Fruit fly (Drosophila melanogaster) whole organism, embryonic: Measurements from ENCODE around the gene Karybeta3.

Experiments
- Abd-B ChIP-seq: fragments of 200-800 bp; sonication (Bioruptor generic); optimal IDR thresholded peaks from 2 replicates; lab custom pipeline; 2018; ENCODE audit warnings: missing biosample characterization, mild to moderate bottlenecking, missing genetic modification characterization, moderate library complexity
- Ada2b ChIP-seq: fragments of 200-800 bp; sonication (Bioruptor generic); IDR thresholded peaks from 2 replicates; pipeline ENCODE4 v1.3.6; 2022; ENCODE audit warnings: missing biosample characterization, missing genetic modification characterization
- CG12391 ChIP-seq: fragments of 200-800 bp; sonication (Bioruptor generic); optimal IDR thresholded peaks from 3 replicates; lab custom pipeline; 2018; ENCODE audit warnings: missing biosample characterization, mild to moderate bottlenecking, missing genetic modification characterization, moderate library complexity
- CG13123 ChIP-seq: fragments of 200-800 bp; sonication (Bioruptor generic); optimal IDR thresholded peaks from 2 replicates; lab custom pipeline; 2016; ENCODE audit warnings: missing biosample characterization, missing genetic modification characterization
- CG13624 ChIP-seq: fragments of 200-800 bp; sonication (Bioruptor generic); optimal IDR thresholded peaks from 2 replicates; lab custom pipeline; 2016; ENCODE audit warnings: missing biosample characterization, missing genetic modification characterization
- CG17385 ChIP-seq: fragments of 200-800 bp; sonication (Bioruptor generic); optimal IDR thresholded peaks from 3 replicates; lab custom pipeline; 2018; ENCODE audit warnings: missing biosample characterization, mild to moderate bottlenecking, missing genetic modification characterization
- CG33213 ChIP-seq: fragments of 200-800 bp; sonication (Bioruptor generic); optimal IDR thresholded peaks from 3 replicates; lab custom pipeline; 2016; ENCODE audit warnings: missing biosample characterization, missing genetic modification characterization
- CG3726 ChIP-seq: fragments of 200-800 bp; sonication (Bioruptor generic); IDR thresholded peaks from 3 replicates; pipeline ENCODE4, ENCODE4 v1.3.6; 2022; ENCODE audit warnings: missing biosample characterization, missing genetic modification characterization
- CG6683 ChIP-seq: fragments of 200-800 bp; sonication (Bioruptor generic); optimal IDR thresholded peaks from 2 replicates; lab custom pipeline; 2017; ENCODE audit warnings: missing biosample characterization, mild to moderate bottlenecking, missing genetic modification characterization, missing genetic modification reagents
- CG7556 ChIP-seq: fragments of 200-800 bp; sonication (Bioruptor generic); optimal IDR thresholded peaks from 2 replicates; lab custom pipeline; 2017; ENCODE audit warnings: missing biosample characterization, mild to moderate bottlenecking, missing genetic modification characterization
- CG8924 ChIP-seq: fragments of 200-800 bp; optimal IDR thresholded peaks from 3 replicates; lab custom pipeline; 2019; ENCODE audit warnings: missing biosample characterization, mild to moderate bottlenecking, missing genetic modification characterization, moderate library complexity
- CG9215 ChIP-seq: fragments of 200-800 bp; sonication (Bioruptor generic); IDR thresholded peaks from 2 replicates; pipeline ENCODE4 v1.3.6; 2022; ENCODE audit warnings: missing biosample characterization, missing genetic modification characterization
- CG9797 ChIP-seq: fragments of 200-800 bp; sonication (Bioruptor generic); optimal IDR thresholded peaks from 3 replicates; lab custom pipeline; 2018; ENCODE audit warnings: missing biosample characterization, mild to moderate bottlenecking, missing genetic modification characterization
- Dad ChIP-seq: fragments of 200-800 bp; sonication (Bioruptor generic); optimal IDR thresholded peaks from 3 replicates; lab custom pipeline; 2016; ENCODE audit warnings: missing biosample characterization, missing genetic modification characterization
- Fer1 ChIP-seq: fragments of 200-800 bp; sonication (Bioruptor generic); optimal IDR thresholded peaks from 2 replicates; lab custom pipeline; 2017; ENCODE audit warnings: missing biosample characterization, mild to moderate bottlenecking, missing genetic modification characterization
- HHEX ChIP-seq: fragments of 200-800 bp; sonication (Bioruptor generic); optimal IDR thresholded peaks from 3 replicates; lab custom pipeline; 2017; ENCODE audit warnings: missing biosample characterization, mild to moderate bottlenecking, missing genetic modification characterization, missing genetic modification reagents
- MTF-1 ChIP-seq: fragments of 200-800 bp; sonication (Bioruptor generic); optimal IDR thresholded peaks from 2 replicates; lab custom pipeline; 2018; ENCODE audit warnings: missing biosample characterization, mild to moderate bottlenecking, missing genetic modification characterization, borderline replicate concordance
- Myb ChIP-seq: fragments of 200-800 bp; sonication (Bioruptor generic); optimal IDR thresholded peaks from 2 replicates; lab custom pipeline; 2016; ENCODE audit warnings: missing biosample characterization, missing genetic modification characterization
- Side ChIP-seq: fragments of 200-800 bp; sonication (Bioruptor generic); optimal IDR thresholded peaks from 2 replicates; lab custom pipeline; 2016; ENCODE audit warnings: missing biosample characterization, missing genetic modification characterization
- Usf ChIP-seq: fragments of 200-800 bp; sonication (Bioruptor generic); optimal IDR thresholded peaks from 2 replicates; lab custom pipeline; 2017; ENCODE audit warnings: missing genotype, missing biosample characterization, missing genetic modification characterization
- Xbp1 ChIP-seq: fragments of 200-800 bp; sonication (Bioruptor generic); optimal IDR thresholded peaks from 3 replicates; lab custom pipeline; 2016; ENCODE audit warnings: missing biosample characterization, mild to moderate bottlenecking, missing genetic modification characterization
- ase ChIP-seq: fragments of 200-800 bp; sonication (Bioruptor generic); IDR thresholded peaks from 3 replicates; pipeline ENCODE4 v1.3.6; 2022; ENCODE audit warnings: missing biosample characterization, missing genetic modification characterization
- ato ChIP-seq: fragments of 200-800 bp; sonication (Bioruptor generic); IDR thresholded peaks from 2 replicates; pipeline ENCODE4 v1.3.6; 2022; ENCODE audit warnings: missing biosample characterization, missing genetic modification characterization; ENCODE audit not compliant: partially characterized antibody
- cas ChIP-seq: fragments of 200-800 bp; sonication (Bioruptor generic); IDR thresholded peaks from 2 replicates; pipeline ENCODE4 v1.3.6; 2022; ENCODE audit warnings: missing biosample characterization, missing genetic modification characterization
- cg ChIP-seq: fragments of 200-800 bp; sonication (Bioruptor generic); optimal IDR thresholded peaks from 3 replicates; lab custom pipeline; 2019; ENCODE audit warnings: missing biosample characterization, mild to moderate bottlenecking, missing genetic modification characterization, moderate library complexity
- chif ChIP-seq, 2 experiments: fragments of 200-800 bp; sonication (Bioruptor generic); optimal IDR thresholded peaks; 3 replicates each; lab custom pipeline; 2016; ENCODE audit warnings: missing biosample characterization in 2 of 2, missing genetic modification characterization in 2 of 2
- corto ChIP-seq: fragments of 200-800 bp; sonication (Bioruptor generic); optimal IDR thresholded peaks from 2 replicates; lab custom pipeline; 2016; ENCODE audit warnings: missing biosample characterization, mild to moderate bottlenecking, missing genetic modification characterization, moderate library complexity
- cwo ChIP-seq: fragments of 200-800 bp; sonication (Bioruptor generic); optimal IDR thresholded peaks from 3 replicates; lab custom pipeline; 2017; ENCODE audit warnings: missing biosample characterization, missing genetic modification characterization, mild to moderate bottlenecking, moderate library complexity, missing genetic modification reagents
- dati ChIP-seq: fragments of 200-800 bp; sonication (Bioruptor generic); IDR thresholded peaks from 2 replicates; pipeline ENCODE4 v1.3.6; 2022; ENCODE audit warnings: missing biosample characterization, missing genetic modification characterization
- fd102C ChIP-seq: fragments of 200-800 bp; sonication (Bioruptor generic); optimal IDR thresholded peaks from 2 replicates; lab custom pipeline; 2018; ENCODE audit warnings: missing biosample characterization, mild to moderate bottlenecking, missing genetic modification characterization, moderate library complexity
- grau ChIP-seq: fragments of 200-800 bp; optimal IDR thresholded peaks from 3 replicates; lab custom pipeline; 2019; ENCODE audit warnings: missing biosample characterization, mild to moderate bottlenecking, missing genetic modification characterization, moderate library complexity
- jing ChIP-seq: fragments of 200-800 bp; sonication (Bioruptor generic); optimal IDR thresholded peaks from 2 replicates; lab custom pipeline; 2018; ENCODE audit warnings: missing biosample characterization, mild to moderate bottlenecking, missing genetic modification characterization
- jumu ChIP-seq: fragments of 200-800 bp; sonication (Bioruptor generic); optimal IDR thresholded peaks from 3 replicates; lab custom pipeline; 2016; ENCODE audit warnings: missing biosample characterization, missing genetic modification characterization
- klu ChIP-seq: fragments of 200-800 bp; sonication (Bioruptor generic); IDR thresholded peaks from 2 replicates; pipeline ENCODE4 v1.3.6; 2022; ENCODE audit warnings: missing biosample characterization, missing genetic modification characterization
- knrl ChIP-seq: fragments of 200-800 bp; sonication (Bioruptor generic); IDR thresholded peaks from 3 replicates; pipeline ENCODE4 v1.3.6; 2022; ENCODE audit warnings: missing biosample characterization, missing genetic modification characterization; ENCODE audit not compliant: partially characterized antibody
- nerfin-2 ChIP-seq: fragments of 200-800 bp; sonication (Bioruptor generic); IDR thresholded peaks from 2 replicates; pipeline ENCODE4 v1.3.6; 2022; ENCODE audit warnings: missing biosample characterization, missing genetic modification characterization; ENCODE audit not compliant: partially characterized antibody
- org-1 ChIP-seq: fragments of 200-800 bp; sonication (Bioruptor generic); optimal IDR thresholded peaks from 2 replicates; lab custom pipeline; 2017; ENCODE audit warnings: missing biosample characterization, missing genetic modification characterization
- pan ChIP-seq, 4 experiments: fragments of >200 bp in 3 of 4; fragments of 200-800 bp in 1 of 4; sonication (Bioruptor generic) in 1 of 4; optimal IDR thresholded peaks in 3 of 4; IDR thresholded peaks in 1 of 4; 2 replicates each; pipeline versions ENCODE4 v1.3.6 to Lab custom; 2017 to 2022; ENCODE audit warnings: missing biosample characterization in 2 of 4, missing genetic modification characterization in 2 of 4, mixed read lengths in 1 of 4
- pb ChIP-seq: fragments of 200-800 bp; sonication (Bioruptor generic); optimal IDR thresholded peaks from 3 replicates; lab custom pipeline; 2016; ENCODE audit warnings: missing biosample characterization, missing genetic modification characterization
- schlank ChIP-seq: fragments of 200-800 bp; sonication (Bioruptor generic); optimal IDR thresholded peaks from 2 replicates; lab custom pipeline; 2018; ENCODE audit warnings: missing biosample characterization, mild to moderate bottlenecking, missing genetic modification characterization
- sima ChIP-seq: fragments of 200-800 bp; sonication (Bioruptor generic); optimal IDR thresholded peaks from 2 replicates; lab custom pipeline; 2016; ENCODE audit warnings: missing biosample characterization, missing genetic modification characterization
- tap ChIP-seq: fragments of 200-800 bp; optimal IDR thresholded peaks from 3 replicates; lab custom pipeline; 2019; ENCODE audit warnings: missing biosample characterization, mild to moderate bottlenecking, missing genetic modification characterization, moderate library complexity
- unc-4 ChIP-seq: fragments of 200-800 bp; sonication (Bioruptor generic); IDR thresholded peaks from 2 replicates; pipeline ENCODE4 v1.3.6; 2022; ENCODE audit warnings: missing biosample characterization, missing genetic modification characterization; ENCODE audit not compliant: partially characterized antibody
- vfl ChIP-seq: fragments of 200-800 bp; sonication (Bioruptor generic); optimal IDR thresholded peaks from 2 replicates; lab custom pipeline; 2016; ENCODE audit warnings: missing biosample characterization, missing genetic modification characterization
- wor ChIP-seq: fragments of 200-800 bp; sonication (Bioruptor generic); IDR thresholded peaks from 2 replicates; pipeline ENCODE4 v1.3.6; 2022; ENCODE audit warnings: missing biosample characterization, missing genetic modification characterization
- z ChIP-seq: fragments of 200-800 bp; sonication (Bioruptor generic); IDR thresholded peaks from 3 replicates; pipeline ENCODE4 v1.3.6; 2022; ENCODE audit warnings: missing biosample characterization, missing genetic modification characterization
- zfh2 ChIP-seq: fragments of 200-800 bp; sonication (Bioruptor generic); optimal IDR thresholded peaks from 2 replicates; lab custom pipeline; 2016; ENCODE audit warnings: missing biosample characterization, missing genetic modification characterization

The Karybeta3 gene

dm6 chr3R:4658991-4659933 lies 10.3 kb downstream of the Karybeta3 start, which contains the start of gene smash (continued):
- TF ChIP-seq sima (GFP tag; lab: Kevin White, UChicago) = no peak
- peak; percentile 40 for TF ChIP-seq CG8924
- TF ChIP-seq zfh2 (GFP tag; lab: Kevin White, UChicago) = peak; percentile 12
- no peak for TF ChIP-seq CG3726
- peak; percentile 19; the same call in 1 of the 2 replicates for TF ChIP-seq nerfin-2 (GFP tag; lab: Robert Waterston, UW)
- TF ChIP-seq ase (GFP tag; lab: Robert Waterston, UW) = no peak
- peak; percentile 98 for TF ChIP-seq CG33213 (GFP tag; lab: Kevin White, UChicago)
- TF ChIP-seq schlank = no peak
- no peak for TF ChIP-seq chif (GFP tag; optimal IDR thresholded peaks at IDR 0.05; lab: Kevin White, UChicago)
- TF ChIP-seq Myb (GFP tag; lab: Kevin White, UChicago) = peak; percentile 60
- no peak for TF ChIP-seq CG13123 (GFP tag; lab: Kevin White, UChicago)
- TF ChIP-seq wor = no peak
- TF ChIP-seq jumu (GFP tag; lab: Kevin White, UChicago) = peak; percentile 22
- TF ChIP-seq pan (optimal IDR thresholded peaks at IDR 0.05; lab: Kevin White, UChicago) = no peak
- peak in 1 of 2 experiments; percentile 38 for TF ChIP-seq pan (GFP tag; optimal IDR thresholded peaks at IDR 0.05 in 1 of 2, IDR thresholded peaks at IDR 0.05 in 1 of 2)
- peak; percentile 22 for TF ChIP-seq CG7556 (GFP tag; lab: Kevin White, UChicago)
- TF ChIP-seq klu (GFP tag; lab: Robert Waterston, UW) = peak; percentile 16; the same call in 1 of the 2 replicates
- TF ChIP-seq tap (tag; lab: Kevin White, UChicago) = peak; percentile 38
- TF ChIP-seq cg (GFP tag; lab: Kevin White, UChicago) = no peak
- peak; percentile 20; the same call in 1 of the 2 replicates for TF ChIP-seq unc-4
- peak; percentile 35 for TF ChIP-seq Side
- no peak; the same call in 2 of the 3 replicates for TF ChIP-seq knrl
- TF ChIP-seq cwo (GFP tag; lab: Kevin White, UChicago) = peak; percentile 43
- TF ChIP-seq z (GFP tag; lab: Robert Waterston, UW) = 0 out of 3 replicates have a peak, but pooled peaks have one; percentile 23
- peak; percentile 27 for TF ChIP-seq CG13624
- no peak for TF ChIP-seq CG6683 (GFP tag; lab: Kevin White, UChicago)
- no peak for TF ChIP-seq Abd-B (GFP tag; lab: Kevin White, UChicago)
- no peak for TF ChIP-seq Usf (GFP tag; lab: Kevin White, UChicago)
- peak; percentile 24 for TF ChIP-seq Dad (GFP tag; lab: Kevin White, UChicago)
- TF ChIP-seq dati (GFP tag; lab: Robert Waterston, UW) = peak; percentile 9; the same call in 1 of the 2 replicates
- TF ChIP-seq corto (GFP tag; lab: Kevin White, UChicago) = peak; percentile 3
- TF ChIP-seq CG12391 = peak; percentile 4
- peak; percentile 73 for TF ChIP-seq Fer1 (GFP tag; lab: Kevin White, UChicago)
- 0 out of 2 replicates have a peak, but pooled peaks have one; percentile 8 for TF ChIP-seq Ada2b (GFP tag; lab: Robert Waterston, UW)
- TF ChIP-seq ato (GFP tag; lab: Robert Waterston, UW) = peak; percentile 34; the same call in 1 of the 2 replicates
- TF ChIP-seq grau (tag; lab: Kevin White, UChicago) = peak; percentile 27
- TF ChIP-seq cas (GFP tag; lab: Robert Waterston, UW) = no peak
- TF ChIP-seq jing (GFP tag; lab: Kevin White, UChicago) = no peak
- peak; percentile 11 for TF ChIP-seq Xbp1 (GFP tag; lab: Kevin White, UChicago)
- TF ChIP-seq fd102C (GFP tag; lab: Kevin White, UChicago) = peak; percentile 8
- peak; percentile 52 for TF ChIP-seq org-1 (GFP tag; lab: Kevin White, UChicago)
- TF ChIP-seq CG17385 (GFP tag; lab: Kevin White, UChicago) = peak; percentile 28
- TF ChIP-seq MTF-1 = peak; percentile 3
- TF ChIP-seq vfl (GFP tag; lab: Kevin White, UChicago) = peak; percentile 68
- TF ChIP-seq pb (GFP tag; lab: Kevin White, UChicago) = peak; percentile 43
- peak; percentile 95 for TF ChIP-seq CG9797 (GFP tag; lab: Kevin White, UChicago)
- TF ChIP-seq CG9215 (GFP tag; lab: Robert Waterston, UW) = no peak
- TF ChIP-seq HHEX (GFP tag; lab: Kevin White, UChicago) = peak; percentile 14
